Worm (Caenorhabditis elegans) whole organism, mixed stage, embryonic: ENCODE measurements around the gene F26G1.5.

Experiments used
- M03D4.4 ChIP-seq: sonication (generic microtip); optimal IDR thresholded peaks from 2 replicates; lab custom pipeline; 2017; ENCODE audit warnings: mild to moderate bottlenecking, missing genetic modification characterization, missing compliant biosample characterization
- bed-3 ChIP-seq: fragments of 200-800 bp; sonication (Bioruptor generic); optimal IDR thresholded peaks from 3 replicates; lab custom pipeline; 2018; ENCODE audit warnings: mild to moderate bottlenecking, missing genetic modification characterization, moderate library complexity, missing compliant biosample characterization
- blmp-1 ChIP-seq: fragments of 150-350 bp; optimal IDR thresholded peaks from 2 replicates; lab custom pipeline; 2014; ENCODE audit warnings: missing biosample characterization, missing genetic modification characterization
- ceh-39 ChIP-seq: fragments of 150-350 bp; optimal IDR thresholded peaks from 2 replicates; lab custom pipeline; 2014; ENCODE audit warnings: missing biosample characterization, missing genetic modification characterization
- ceh-43 ChIP-seq: fragments of 200-800 bp; sonication (Bioruptor generic); optimal IDR thresholded peaks from 2 replicates; lab custom pipeline; 2018; ENCODE audit warnings: mild to moderate bottlenecking, missing genetic modification characterization, moderate library complexity, missing compliant biosample characterization
- ceh-83 ChIP-seq: fragments of 200-800 bp; sonication (Bioruptor generic); optimal IDR thresholded peaks from 2 replicates; lab custom pipeline; 2018; ENCODE audit warnings: mild to moderate bottlenecking, missing genetic modification characterization, missing compliant biosample characterization
- ces-1 ChIP-seq: fragments of 150-350 bp; optimal IDR thresholded peaks from 2 replicates; lab custom pipeline; 2014; ENCODE audit warnings: missing biosample characterization, missing genetic modification reagents, missing genetic modification characterization
- drap-1 ChIP-seq: fragments of 200-800 bp; sonication (Bioruptor generic); optimal IDR thresholded peaks from 3 replicates; lab custom pipeline; 2018; ENCODE audit warnings: mild to moderate bottlenecking, missing genetic modification characterization, missing compliant biosample characterization
- elt-1 ChIP-seq: sonication (generic microtip); optimal IDR thresholded peaks from 2 replicates; lab custom pipeline; 2017; ENCODE audit warnings: missing genetic modification characterization, mild to moderate bottlenecking, missing compliant biosample characterization, antibody characterized with exemption, moderate library complexity, borderline replicate concordance; ENCODE audit not compliant: insufficient read depth
- elt-3 ChIP-seq: fragments of 150-350 bp; optimal IDR thresholded peaks from 2 replicates; lab custom pipeline; 2014; ENCODE audit warnings: missing biosample characterization, missing genetic modification characterization
- flh-1 ChIP-seq: fragments of 200-800 bp; sonication (Bioruptor generic); optimal IDR thresholded peaks from 2 replicates; lab custom pipeline; 2018; ENCODE audit warnings: mild to moderate bottlenecking, missing genetic modification characterization, moderate library complexity, missing compliant biosample characterization
- ham-2 ChIP-seq: fragments of 200-800 bp; sonication (Bioruptor generic); optimal IDR thresholded peaks from 2 replicates; lab custom pipeline; 2018; ENCODE audit warnings: mild to moderate bottlenecking, missing genetic modification characterization, missing compliant biosample characterization
- hlh-1 ChIP-seq: fragments of 150-350 bp; optimal IDR thresholded peaks from 2 replicates; lab custom pipeline; 2014; ENCODE audit warnings: missing biosample characterization, missing genetic modification reagents, missing genetic modification characterization
- lin-13 ChIP-seq: fragments of 150-350 bp; optimal IDR thresholded peaks from 2 replicates; lab custom pipeline; 2014; ENCODE audit warnings: missing biosample characterization, missing genetic modification characterization
- lin-32 ChIP-seq: fragments of 200-800 bp; sonication (Bioruptor generic); optimal IDR thresholded peaks from 2 replicates; lab custom pipeline; 2018; ENCODE audit warnings: mild to moderate bottlenecking, missing genetic modification characterization, missing compliant biosample characterization
- mab-5 ChIP-seq: fragments of 150-350 bp; optimal IDR thresholded peaks from 2 replicates; lab custom pipeline; 2014; ENCODE audit warnings: missing biosample characterization, missing genetic modification characterization
- mep-1 ChIP-seq: fragments of 150-350 bp; optimal IDR thresholded peaks from 2 replicates; lab custom pipeline; 2017; ENCODE audit warnings: missing biosample characterization, missing genetic modification reagents, missing genetic modification characterization, inconsistent platforms
- nhr-12 ChIP-seq: fragments of 150-350 bp; optimal IDR thresholded peaks from 2 replicates; lab custom pipeline; 2014; ENCODE audit warnings: missing biosample characterization, missing genetic modification characterization
- nhr-2 ChIP-seq: fragments of 150-350 bp; optimal IDR thresholded peaks from 2 replicates; lab custom pipeline; 2014; ENCODE audit warnings: missing biosample characterization, missing genetic modification characterization
- nhr-28 ChIP-seq: fragments of 150-350 bp; optimal IDR thresholded peaks from 2 replicates; lab custom pipeline; 2014; ENCODE audit warnings: missing biosample characterization, missing genetic modification characterization
- pha-4 ChIP-seq: fragments of 150-350 bp; optimal IDR thresholded peaks from 2 replicates; lab custom pipeline; 2018; ENCODE audit warnings: missing biosample characterization, missing genetic modification reagents, missing genetic modification characterization
- snpc-4 ChIP-seq: fragments of 150-350 bp; optimal IDR thresholded peaks from 2 replicates; lab custom pipeline; 2014; ENCODE audit warnings: missing biosample characterization, missing genetic modification characterization
- sptf-1 ChIP-seq: sonication (generic microtip); optimal IDR thresholded peaks from 2 replicates; lab custom pipeline; 2017; ENCODE audit warnings: mild to moderate bottlenecking, missing genetic modification characterization, moderate library complexity, missing compliant biosample characterization
- tbx-8 ChIP-seq: fragments of 200-800 bp; sonication (Bioruptor generic); optimal IDR thresholded peaks from 2 replicates; lab custom pipeline; 2018; ENCODE audit warnings: mild to moderate bottlenecking, missing genetic modification characterization, moderate library complexity, missing compliant biosample characterization
- unc-39 ChIP-seq: fragments of 150-350 bp; optimal IDR thresholded peaks from 2 replicates; lab custom pipeline; 2014; ENCODE audit warnings: missing biosample characterization, missing genetic modification characterization
- unc-62 ChIP-seq: fragments of 150-350 bp; optimal IDR thresholded peaks from 2 replicates; lab custom pipeline; 2014; ENCODE audit warnings: missing biosample characterization, missing genetic modification reagents, missing genetic modification characterization
- zip-8 ChIP-seq: fragments of 150-350 bp; optimal IDR thresholded peaks from 2 replicates; lab custom pipeline; 2014; ENCODE audit warnings: missing biosample characterization, missing genetic modification characterization

Gene F26G1.5

ce11 chrII:4737348-4737747, 33.8 kb downstream of the F26G1.5 start, which contains the start of gene ctsa-1.1:
Gene ctsa-1.1, plus strand, starts transcription at chrII:4737648.
- no peak for TF ChIP-seq unc-39 (tag; lab: Kevin White, UChicago)

ce11 chrII:4736585-4736984, 34.6 kb downstream of the F26G1.5 start:
- TF ChIP-seq nhr-12, result no peak
- no peak for TF ChIP-seq ham-2 (GFP tag; lab: Kevin White, UChicago)
- TF ChIP-seq lin-13, result no peak
- TF ChIP-seq elt-1, result no peak
- no peak for TF ChIP-seq tbx-8 (GFP tag; lab: Kevin White, UChicago)
- peak; percentile 2 for TF ChIP-seq unc-62 (GFP tag; lab: Kevin White, UChicago)
- no peak for TF ChIP-seq pha-4 (tag; lab: Kevin White, UChicago)
- TF ChIP-seq blmp-1 (tag; lab: Kevin White, UChicago), result no peak
- TF ChIP-seq ceh-83, result no peak
- no peak for TF ChIP-seq nhr-2 (tag; lab: Kevin White, UChicago)
- no peak for TF ChIP-seq sptf-1
- TF ChIP-seq ces-1 (GFP tag; lab: Kevin White, UChicago), result no peak
- TF ChIP-seq drap-1 (GFP tag; lab: Kevin White, UChicago), result no peak
- no peak for TF ChIP-seq M03D4.4
- TF ChIP-seq mab-5 (tag; lab: Kevin White, UChicago), result peak; percentile 12

- TF ChIP-seq blmp-1 (tag; lab: Kevin White, UChicago) (peak; percentile 84), unc-62 (GFP tag; lab: Kevin White, UChicago) (no peak)
These were observed 36.7 kb downstream of the F26G1.5 start for ce11 chrII:4734477-4734876.

ce11 chrII:4733848-4734247, 37.3 kb downstream of the F26G1.5 start, which contains the start of gene F41C3.11:
Gene F41C3.11, minus strand, starts transcription at chrII:4733948.
- TF ChIP-seq M03D4.4 (no peak), pha-4 (tag; lab: Kevin White, UChicago) (no peak), nhr-12 (no peak), nhr-28 (tag; lab: Kevin White, UChicago) (no peak), ces-1 (GFP tag; lab: Kevin White, UChicago) (no peak), ham-2 (GFP tag; lab: Kevin White, UChicago) (no peak), blmp-1 (tag; lab: Kevin White, UChicago) (no peak), ceh-39 (tag; lab: Kevin White, UChicago) (no peak), mep-1 (no peak)

- TF ChIP-seq hlh-1 (tag; lab: Kevin White, UChicago) (no peak), zip-8 (tag; lab: Kevin White, UChicago) (no peak), elt-1 (no peak), unc-39 (tag; lab: Kevin White, UChicago) (no peak), ces-1 (GFP tag; lab: Kevin White, UChicago) (no peak), pha-4 (tag; lab: Kevin White, UChicago) (no peak), ceh-43 (GFP tag; lab: Kevin White, UChicago) (no peak), flh-1 (no peak), elt-3 (tag; lab: Kevin White, UChicago) (no peak), unc-62 (GFP tag; lab: Kevin White, UChicago) (no peak), tbx-8 (GFP tag; lab: Kevin White, UChicago) (no peak), M03D4.4 (no peak)
These were observed 41.4 kb downstream of the F26G1.5 start, which contains the start of gene F41C3.7 for ce11 chrII:4729733-4730132. Gene F41C3.7, plus strand, starts transcription at chrII:4730033.

ce11 chrII:4728687-4729086, 42.5 kb downstream of the F26G1.5 start:
- TF ChIP-seq hlh-1 (tag; lab: Kevin White, UChicago) (no peak), tbx-8 (GFP tag; lab: Kevin White, UChicago) (no peak), elt-1 (no peak), ham-2 (GFP tag; lab: Kevin White, UChicago) (no peak), mep-1 (no peak), snpc-4 (tag; lab: Kevin White, UChicago) (no peak), bed-3 (no peak), zip-8 (tag; lab: Kevin White, UChicago) (no peak), nhr-28 (tag; lab: Kevin White, UChicago) (no peak), unc-62 (GFP tag; lab: Kevin White, UChicago) (no peak), M03D4.4 (no peak)

ce11 chrII:4727769-4728168, 43.4 kb downstream of the F26G1.5 start, which contains the start of gene ttr-41:
Gene ttr-41, minus strand, starts transcription at chrII:4727869.
- TF ChIP-seq unc-62 (GFP tag; lab: Kevin White, UChicago) (no peak), blmp-1 (tag; lab: Kevin White, UChicago) (no peak), flh-1 (no peak), nhr-28 (tag; lab: Kevin White, UChicago) (no peak), ceh-83 (no peak), drap-1 (GFP tag; lab: Kevin White, UChicago) (no peak), lin-32 (GFP tag; lab: Kevin White, UChicago) (no peak)
